Fruit fly (Drosophila melanogaster) whole organism, pupa: ENCODE measurements around the gene RabX2.

ENCODE experiments used
- CG10348 ChIP-seq: fragments of 200-800 bp; sonication (Bioruptor generic); IDR thresholded peaks from 2 replicates; pipeline ENCODE4 v1.3.6; 2022; ENCODE audit warnings: missing biosample characterization, missing genetic modification characterization
- CG12605 ChIP-seq: fragments of 200-800 bp; sonication (Bioruptor generic); IDR thresholded peaks from 2 replicates; pipeline ENCODE4 v1.3.6; 2022; ENCODE audit warnings: missing biosample characterization, missing genetic modification characterization
- CG13204 ChIP-seq: fragments of 200-800 bp; sonication (Bioruptor generic); optimal IDR thresholded peaks from 2 replicates; lab custom pipeline; 2018; ENCODE audit warnings: missing biosample characterization, mild to moderate bottlenecking, missing genetic modification characterization, moderate library complexity
- CG14655 ChIP-seq: fragments of 200-800 bp; sonication (Bioruptor generic); optimal IDR thresholded peaks from 3 replicates; lab custom pipeline; 2017; ENCODE audit warnings: mild to moderate bottlenecking, missing biosample characterization, missing genetic modification reagents, missing genetic modification characterization
- CG15710 ChIP-seq: fragments of 200-800 bp; sonication (Bioruptor generic); optimal IDR thresholded peaks from 2 replicates; lab custom pipeline; 2018; ENCODE audit warnings: missing biosample characterization, mild to moderate bottlenecking, missing genetic modification characterization, moderate library complexity
- CG17806 ChIP-seq: fragments of 200-800 bp; sonication (Bioruptor generic); optimal IDR thresholded peaks from 2 replicates; lab custom pipeline; 2018; ENCODE audit warnings: missing biosample characterization, mild to moderate bottlenecking, missing genetic modification characterization, moderate library complexity
- CG32121 ChIP-seq: fragments of 200-800 bp; sonication (Bioruptor generic); IDR thresholded peaks from 2 replicates; pipeline ENCODE4 v1.3.6; 2022; ENCODE audit warnings: missing biosample characterization, missing genetic modification characterization
- CG34367 ChIP-seq: fragments of 200-800 bp; sonication (Bioruptor generic); optimal IDR thresholded peaks from 2 replicates; lab custom pipeline; 2018; ENCODE audit warnings: missing biosample characterization, mild to moderate bottlenecking, missing genetic modification characterization
- CG4496 ChIP-seq: fragments of 200-800 bp; sonication (Bioruptor generic); IDR thresholded peaks from 3 replicates; pipeline ENCODE4 v1.3.6; 2022; ENCODE audit warnings: missing biosample characterization, missing genetic modification characterization
- CG8159 ChIP-seq: fragments of 200-800 bp; sonication (Bioruptor generic); optimal IDR thresholded peaks from 3 replicates; lab custom pipeline; 2018; ENCODE audit warnings: missing biosample characterization, mild to moderate bottlenecking, missing genetic modification characterization, moderate library complexity
- CG8301 ChIP-seq: fragments of 200-800 bp; sonication (Bioruptor generic); optimal IDR thresholded peaks from 2 replicates; lab custom pipeline; 2018; ENCODE audit warnings: missing biosample characterization, mild to moderate bottlenecking, missing genetic modification characterization
- CG9948 ChIP-seq: fragments of 200-800 bp; sonication (Bioruptor generic); optimal IDR thresholded peaks from 2 replicates; lab custom pipeline; 2018; ENCODE audit warnings: missing biosample characterization, mild to moderate bottlenecking, missing genetic modification characterization, moderate library complexity
- D1 ChIP-seq: fragments of 200-800 bp; sonication (Bioruptor generic); optimal IDR thresholded peaks from 2 replicates; lab custom pipeline; 2018; ENCODE audit warnings: missing biosample characterization, mild to moderate bottlenecking, missing genetic modification characterization, moderate library complexity
- EcR ChIP-seq: fragments of 200-800 bp; sonication (Bioruptor generic); optimal IDR thresholded peaks from 3 replicates; lab custom pipeline; 2019; ENCODE audit warnings: missing biosample characterization, missing genetic modification characterization, mild to moderate bottlenecking, moderate library complexity, missing genetic modification reagents
- Ets98B ChIP-seq: fragments of 200-800 bp; sonication (Bioruptor generic); IDR thresholded peaks from 2 replicates; pipeline ENCODE4 v1.3.6; 2022; ENCODE audit warnings: missing biosample characterization, missing genetic modification characterization
- Pif1A ChIP-seq: fragments of 200-800 bp; sonication (Bioruptor generic); optimal IDR thresholded peaks from 3 replicates; lab custom pipeline; 2016; ENCODE audit warnings: missing biosample characterization, missing genetic modification characterization
- Pif1B ChIP-seq: fragments of 200-800 bp; sonication (Bioruptor generic); optimal IDR thresholded peaks from 3 replicates; lab custom pipeline; 2016; ENCODE audit warnings: missing biosample characterization, missing genetic modification characterization
- Snoo ChIP-seq: fragments of 200-800 bp; sonication (Bioruptor generic); optimal IDR thresholded peaks from 3 replicates; lab custom pipeline; 2017; ENCODE audit warnings: missing biosample characterization, mild to moderate bottlenecking, missing genetic modification characterization, inconsistent platforms
- fd96Ca ChIP-seq: fragments of 200-800 bp; sonication (Bioruptor generic); IDR thresholded peaks from 3 replicates; pipeline ENCODE4 v1.3.6; 2022; ENCODE audit warnings: missing biosample characterization, missing genetic modification characterization
- gl ChIP-seq: fragments of 200-800 bp; sonication (Bioruptor generic); optimal IDR thresholded peaks from 2 replicates; lab custom pipeline; 2018; ENCODE audit warnings: missing biosample characterization, mild to moderate bottlenecking, missing genetic modification characterization
- rn ChIP-seq: fragments of 200-800 bp; sonication (Bioruptor generic); IDR thresholded peaks from 2 replicates; pipeline ENCODE4 v1.3.6; 2022; ENCODE audit warnings: missing biosample characterization, missing genetic modification characterization

RabX2 gene

dm6 chrX:10417129-10417528 is at the start of gene RabX2:
RabX2 (plus strand) TSS chrX:10417429.
- TF ChIP-seq Pif1B = no peak
- TF ChIP-seq CG17806 (tag; lab: Kevin White, UChicago) = no peak
- TF ChIP-seq CG8159 = no peak
- no peak for TF ChIP-seq CG34367 (tag; lab: Kevin White, UChicago)
- no peak for TF ChIP-seq Snoo
- no peak for TF ChIP-seq CG15710 (tag; lab: Kevin White, UChicago)
- TF ChIP-seq CG32121 = no peak
- no peak for TF ChIP-seq CG12605 (GFP tag; lab: Robert Waterston, UW)
- TF ChIP-seq fd96Ca (GFP tag; lab: Robert Waterston, UW) = no peak
- TF ChIP-seq, all 21 proteins: peak for 0

- TF ChIP-seq CG15710 (tag; lab: Kevin White, UChicago) = no peak
- no peak for TF ChIP-seq CG10348
- no peak for TF ChIP-seq Pif1B
- TF ChIP-seq CG12605 (GFP tag; lab: Robert Waterston, UW) = 0 out of 2 replicates have a peak, but pooled peaks have one; percentile 20
- TF ChIP-seq CG14655 (GFP tag; lab: Kevin White, UChicago) = no peak
- TF ChIP-seq CG32121 = no peak
Observed at dm6 chrX:10367801-10368203, 49.4 kb upstream of the RabX2 start, which contains the start of gene CG17841. CG17841 (plus strand) TSS chrX:10368052.

- TF ChIP-seq CG32121 = no peak
- TF ChIP-seq CG9948 (tag; lab: Kevin White, UChicago) = no peak
- TF ChIP-seq CG8301 = no peak
- TF ChIP-seq Pif1A (GFP tag; lab: Kevin White, UChicago) = no peak
- no peak for TF ChIP-seq CG17806 (tag; lab: Kevin White, UChicago)
- TF ChIP-seq Snoo = no peak
- TF ChIP-seq EcR = no peak
- TF ChIP-seq gl (tag; lab: Kevin White, UChicago) = no peak
- TF ChIP-seq CG10348 = no peak
Observed at dm6 chrX:10369315-10369714, 47.9 kb upstream of the RabX2 start.

dm6 chrX:10369763-10370162 is 47.5 kb upstream of the RabX2 start:
- no peak for TF ChIP-seq Pif1A (GFP tag; lab: Kevin White, UChicago)
- no peak for TF ChIP-seq CG15710 (tag; lab: Kevin White, UChicago)
- TF ChIP-seq fd96Ca (GFP tag; lab: Robert Waterston, UW) = no peak
- no peak for TF ChIP-seq CG8159
- no peak for TF ChIP-seq CG4496 (GFP tag; lab: Robert Waterston, UW)

dm6 chrX:10370201-10371038 is 46.8 kb upstream of the RabX2 start:
- TF ChIP-seq CG8159 = no peak
- no peak for TF ChIP-seq CG15710 (tag; lab: Kevin White, UChicago)
- no peak for TF ChIP-seq Pif1B
- TF ChIP-seq fd96Ca (GFP tag; lab: Robert Waterston, UW) = no peak
- TF ChIP-seq CG8301 = no peak
- TF ChIP-seq Ets98B = 0 out of 2 replicates have a peak, but pooled peaks have one; percentile 8
- TF ChIP-seq D1 (tag; lab: Kevin White, UChicago) = no peak
- no peak for TF ChIP-seq CG4496 (GFP tag; lab: Robert Waterston, UW)
- no peak for TF ChIP-seq CG32121
- TF ChIP-seq CG12605 (GFP tag; lab: Robert Waterston, UW) = no peak
- TF ChIP-seq EcR = peak; percentile 68
- no peak for TF ChIP-seq CG13204 (GFP tag; lab: Kevin White, UChicago)
- TF ChIP-seq rn (GFP tag; lab: Robert Waterston, UW) = no peak
- no peak for TF ChIP-seq Pif1A (GFP tag; lab: Kevin White, UChicago)
- TF ChIP-seq, all 21 proteins: peak for 2

dm6 chrX:10375216-10375615 is 42.0 kb upstream of the RabX2 start, which contains the start of the genes CG32686 and CG2898:
CG32686 (minus strand) TSS chrX:10375316.
CG2898 (plus strand) TSS chrX:10375374.
- no peak for TF ChIP-seq CG8159
- TF ChIP-seq CG15710 (tag; lab: Kevin White, UChicago) = no peak
- TF ChIP-seq CG12605 (GFP tag; lab: Robert Waterston, UW) = no peak
- no peak for TF ChIP-seq CG17806 (tag; lab: Kevin White, UChicago)
- TF ChIP-seq Pif1A (GFP tag; lab: Kevin White, UChicago) = no peak
- TF ChIP-seq D1 (tag; lab: Kevin White, UChicago) = no peak
- TF ChIP-seq EcR = no peak
- TF ChIP-seq CG8301 = no peak
- TF ChIP-seq CG34367 (tag; lab: Kevin White, UChicago) = no peak
- TF ChIP-seq gl (tag; lab: Kevin White, UChicago) = no peak
- no peak for TF ChIP-seq Ets98B
- TF ChIP-seq Pif1B = no peak
- TF ChIP-seq CG14655 (GFP tag; lab: Kevin White, UChicago) = no peak
- TF ChIP-seq CG13204 (GFP tag; lab: Kevin White, UChicago) = no peak
- TF ChIP-seq CG32121 = no peak
- no peak for TF ChIP-seq Snoo
- no peak for TF ChIP-seq fd96Ca (GFP tag; lab: Robert Waterston, UW)
- TF ChIP-seq rn (GFP tag; lab: Robert Waterston, UW) = no peak
- no peak for TF ChIP-seq CG9948 (tag; lab: Kevin White, UChicago)
